Worm (Caenorhabditis elegans): Measurements from ENCODE around the gene C09G5.7.

ce11 chrII:10723069-10723468 is 8.4 kb downstream of the C09G5.7 start, which contains the start of gene C09G5.14:
- no peak for TF ChIP-seq zag-1 (tag; optimal IDR thresholded peaks at IDR 0.05)
- no peak for TF ChIP-seq dmd-6 (GFP tag; IDR thresholded peaks at IDR 0.05)
- no peak for TF ChIP-seq F10B5.3 (tag; optimal IDR thresholded peaks at IDR 0.05)
- TF ChIP-seq lin-39 (tag; optimal IDR thresholded peaks at IDR 0.05), result no peak
- no peak for TF ChIP-seq lin-13 (GFP tag; optimal IDR thresholded peaks at IDR 0.05)
- TF ChIP-seq lin-15B (tag; optimal IDR thresholded peaks at IDR 0.05), result no peak

All from whole organism, L4 larva.